Fruit fly (Drosophila melanogaster) ovary, adult (tissue): ENCODE results near the gene Cad96Cb.

ENCODE experiments used
- CG17801 ChIP-seq: fragments of 200-800 bp; optimal IDR thresholded peaks from 2 replicates; lab custom pipeline; 2019; ENCODE audit warnings: missing biosample characterization, mild to moderate bottlenecking, missing genetic modification characterization, moderate library complexity; ENCODE audit not compliant: partially characterized antibody

The Cad96Cb gene

DNA sequence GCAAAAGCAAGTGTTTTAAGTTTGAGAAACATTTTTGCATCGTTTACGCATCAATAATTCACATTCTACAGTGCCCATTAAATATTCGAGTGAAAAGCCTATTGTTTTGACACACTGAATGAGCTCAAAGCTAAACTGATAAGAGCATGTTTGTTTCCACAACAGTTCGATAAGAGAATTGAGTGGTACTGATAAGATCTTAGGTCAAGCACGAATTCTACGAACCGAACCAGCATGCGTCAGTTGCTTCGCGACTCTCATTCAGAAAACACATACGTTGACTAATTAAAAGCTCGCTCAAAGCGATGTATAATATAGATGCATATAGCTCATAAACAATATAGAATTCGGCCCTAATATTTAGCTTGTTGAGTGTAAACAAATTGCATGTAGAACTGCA lies 22.9 kb downstream of the Cad96Cb start:
- TF ChIP-seq CG17801 (GFP tag; lab: Kevin White, UChicago), result no peak

DNA sequence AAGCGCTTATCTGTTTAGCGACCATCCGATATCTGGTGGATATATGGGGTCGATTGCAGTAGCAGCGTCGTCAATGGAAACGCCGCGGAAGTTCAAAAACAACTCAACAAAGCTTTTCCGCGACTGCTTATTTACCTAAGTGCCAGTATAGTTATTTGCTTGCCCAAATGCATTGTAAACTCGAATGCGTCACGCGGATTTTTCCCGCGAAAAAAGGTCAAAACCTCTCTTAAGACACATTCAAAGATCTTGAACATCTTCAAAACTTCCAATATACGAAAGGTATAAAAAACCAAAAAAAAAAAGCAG lies 23.4 kb downstream of the Cad96Cb start:
- TF ChIP-seq CG17801 (GFP tag; lab: Kevin White, UChicago), result no peak

DNA sequence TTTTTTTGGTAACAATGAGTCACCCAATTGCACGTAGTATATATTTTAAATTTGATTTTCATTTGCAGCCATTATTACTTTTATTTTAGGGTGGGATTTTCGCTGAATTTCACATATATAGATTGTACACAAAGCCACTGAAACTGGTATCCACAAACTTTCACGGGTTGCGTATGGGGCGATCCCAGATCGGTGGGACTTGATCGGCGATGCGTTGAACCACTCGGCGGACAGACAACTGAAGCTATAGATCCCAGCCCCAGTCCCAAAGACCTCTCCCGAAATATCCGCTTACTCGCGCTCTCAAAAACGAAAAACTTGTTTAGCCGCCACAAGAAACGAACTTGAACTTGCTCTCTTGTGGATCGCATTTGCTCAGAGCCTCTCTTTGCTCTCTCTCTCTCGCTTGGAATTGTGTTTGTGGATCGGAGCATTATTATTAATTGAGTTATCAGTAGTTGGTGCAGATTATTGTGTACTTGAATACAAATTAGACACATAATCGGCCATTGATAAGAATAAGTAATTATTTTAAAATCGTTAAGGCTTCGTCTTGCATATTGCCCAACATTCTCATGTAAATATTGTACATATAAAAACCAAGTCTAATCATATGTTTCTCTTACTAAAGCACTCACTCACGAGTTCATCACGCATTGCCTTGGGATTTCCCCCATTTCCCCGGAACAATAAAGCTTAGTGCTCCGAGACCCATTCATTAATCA lies 23.9 kb downstream of the Cad96Cb start, which contains the start of gene Cad96Ca:
Cad96Ca (minus strand) TSS at position 242 of the 725 bp plus-strand sequence.
- no peak for TF ChIP-seq CG17801 (GFP tag; lab: Kevin White, UChicago)

DNA sequence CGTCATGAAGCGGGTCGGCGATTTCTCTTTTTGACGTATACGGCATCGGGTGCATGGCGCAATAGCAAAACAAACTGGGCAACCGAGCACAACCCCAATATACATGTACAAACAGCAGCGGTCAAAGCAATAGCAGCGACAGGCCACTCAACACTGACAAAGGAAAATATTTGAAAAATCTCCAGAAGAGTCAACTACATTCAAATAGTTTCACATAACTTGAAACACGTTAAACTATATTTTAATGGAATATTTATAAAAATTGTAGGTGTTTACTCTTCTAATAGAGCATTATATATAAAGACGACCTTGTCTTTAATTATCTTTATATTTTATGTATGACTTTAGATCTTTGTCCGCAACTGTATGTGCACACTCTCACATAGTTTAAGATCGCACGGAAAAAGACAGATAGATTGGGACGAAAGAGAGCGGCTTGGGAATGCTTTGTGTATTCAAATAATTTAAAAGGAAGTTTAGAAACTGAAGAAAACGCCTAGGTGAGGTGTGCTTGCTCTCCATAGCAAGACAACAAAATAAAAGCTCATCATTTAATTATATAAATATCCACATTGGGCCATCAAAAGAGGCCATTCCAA lies 24.6 kb downstream of the Cad96Cb start:
- no peak for TF ChIP-seq CG17801 (GFP tag; lab: Kevin White, UChicago)

DNA sequence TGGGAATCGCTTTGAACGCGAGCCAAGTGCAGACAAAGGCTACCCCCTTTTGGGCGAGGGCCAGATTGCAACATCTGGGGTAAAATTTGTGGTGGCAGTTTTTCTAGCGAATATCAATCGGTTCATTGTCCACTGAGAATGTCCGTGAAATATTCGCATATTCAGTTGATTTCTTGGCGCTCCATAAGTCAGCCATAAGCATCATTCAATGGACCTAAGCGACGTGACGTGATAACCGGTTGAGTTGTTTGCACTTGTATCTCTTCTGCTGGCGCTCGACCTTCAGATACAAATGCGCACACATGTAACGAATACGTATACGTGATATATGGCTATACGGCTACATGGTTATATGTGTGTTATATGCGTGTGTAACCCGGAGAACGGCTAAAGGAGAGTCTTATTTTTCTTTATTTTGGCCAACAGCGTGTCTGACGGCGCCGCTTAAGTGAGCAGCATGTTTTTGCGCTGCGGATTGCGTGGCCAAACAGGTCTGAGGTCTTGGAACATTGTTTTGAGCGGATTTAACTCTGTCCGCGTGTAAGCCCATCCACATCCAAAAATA lies 26.6 kb downstream of the Cad96Cb start:
- no peak for TF ChIP-seq CG17801 (GFP tag; lab: Kevin White, UChicago)

DNA sequence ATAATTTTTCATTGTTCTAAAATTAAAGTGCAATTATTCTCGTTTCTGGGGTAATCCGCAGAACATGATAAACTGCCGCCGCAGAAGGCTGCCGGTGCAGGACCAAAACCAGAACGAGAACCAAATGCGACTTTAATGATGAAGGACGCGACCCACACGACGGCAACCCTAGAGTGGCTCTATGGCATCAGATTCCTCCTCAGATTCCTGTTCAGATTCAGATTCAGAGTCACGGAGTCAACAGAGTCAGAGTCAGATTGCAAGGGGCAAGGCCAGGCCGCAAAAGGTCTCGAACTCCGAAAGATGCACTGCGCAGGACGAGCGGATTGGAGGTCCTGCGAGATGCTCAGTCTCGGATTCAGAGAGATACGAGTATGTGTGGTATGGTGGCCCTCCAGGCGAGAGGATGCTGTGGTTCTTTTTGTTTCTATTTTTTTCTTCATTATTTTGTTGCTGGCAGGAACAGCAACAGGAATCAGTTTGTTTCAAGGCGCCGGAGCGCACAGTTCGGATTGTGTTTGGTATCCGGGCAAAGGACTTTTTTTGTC lies 32.7 kb downstream of the Cad96Cb start, which contains the start of gene CG13654:
CG13654 (plus strand) TSS at position 498 of the 548 bp plus-strand sequence.
- TF ChIP-seq CG17801 (GFP tag; lab: Kevin White, UChicago), result no peak

DNA sequence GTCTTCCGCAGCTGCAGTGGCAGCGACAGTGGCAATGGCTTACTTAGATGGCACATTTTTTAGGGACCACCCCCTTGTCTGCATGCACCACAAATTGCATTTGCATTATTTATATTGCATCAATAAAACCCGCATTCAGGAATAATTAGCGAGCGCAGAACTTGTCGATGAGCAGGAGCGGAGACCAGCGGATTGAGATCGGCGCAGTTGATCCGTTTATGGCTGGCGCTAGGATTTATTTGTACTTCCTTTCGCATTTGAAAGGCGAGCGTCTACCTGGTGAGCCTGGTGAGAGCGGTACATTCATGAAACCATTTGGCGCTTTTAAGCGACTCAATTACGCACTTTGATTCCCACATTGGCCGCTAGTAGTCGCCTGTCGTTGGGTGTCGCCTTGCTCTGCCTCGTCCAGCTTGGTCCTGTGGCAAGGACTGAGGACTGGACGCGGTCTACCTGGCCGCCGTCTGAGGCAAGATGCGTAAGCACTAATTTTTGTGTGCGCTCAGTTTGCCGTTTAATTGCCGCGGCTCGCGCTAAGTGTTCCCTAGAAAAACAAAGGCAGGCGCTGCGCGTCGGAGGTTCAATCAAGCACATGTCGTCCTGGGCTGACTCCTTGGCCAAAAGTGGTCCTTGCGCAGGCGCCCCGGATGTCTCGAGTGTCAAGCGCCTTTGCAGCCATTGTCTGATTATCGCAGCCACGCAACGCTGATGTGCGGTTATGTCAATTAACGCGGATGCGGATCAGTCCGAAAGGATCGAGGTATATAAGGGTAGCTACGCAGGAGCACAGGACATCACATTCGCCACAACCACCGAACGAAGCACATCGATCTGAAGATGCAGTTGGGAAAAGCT lies 37.2 kb downstream of the Cad96Cb start, which contains the start of gene CG13653:
CG13653 (plus strand) TSS at position 805 of the 855 bp plus-strand sequence.
- TF ChIP-seq CG17801 (GFP tag; lab: Kevin White, UChicago), result no peak

DNA sequence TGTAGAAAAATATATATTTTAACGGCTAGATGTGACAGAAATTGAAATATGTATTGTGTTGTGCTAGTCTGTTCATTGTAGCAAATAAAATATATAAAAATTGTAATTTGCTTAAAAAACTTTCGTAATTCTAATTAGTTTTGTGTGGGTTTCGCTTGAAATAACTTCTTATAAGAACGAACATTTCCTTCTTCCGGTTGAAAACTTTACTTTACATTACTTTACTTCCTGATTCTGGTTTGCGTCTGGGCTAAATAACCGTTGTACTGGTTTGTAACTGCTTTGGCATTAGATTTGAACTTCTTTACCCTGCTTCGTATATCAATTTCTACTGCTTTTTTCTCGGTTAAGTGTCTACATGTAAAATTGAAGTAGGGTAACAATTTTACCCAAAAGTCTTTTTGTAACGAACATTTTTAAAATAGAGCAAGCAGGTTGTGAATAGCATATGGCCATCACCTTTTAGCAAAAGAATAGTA lies 38.4 kb downstream of the Cad96Cb start, which contains the start of gene lobo:
lobo (minus strand) TSS at position 51 of the 479 bp plus-strand sequence.
- no peak for TF ChIP-seq CG17801 (GFP tag; lab: Kevin White, UChicago)

DNA sequence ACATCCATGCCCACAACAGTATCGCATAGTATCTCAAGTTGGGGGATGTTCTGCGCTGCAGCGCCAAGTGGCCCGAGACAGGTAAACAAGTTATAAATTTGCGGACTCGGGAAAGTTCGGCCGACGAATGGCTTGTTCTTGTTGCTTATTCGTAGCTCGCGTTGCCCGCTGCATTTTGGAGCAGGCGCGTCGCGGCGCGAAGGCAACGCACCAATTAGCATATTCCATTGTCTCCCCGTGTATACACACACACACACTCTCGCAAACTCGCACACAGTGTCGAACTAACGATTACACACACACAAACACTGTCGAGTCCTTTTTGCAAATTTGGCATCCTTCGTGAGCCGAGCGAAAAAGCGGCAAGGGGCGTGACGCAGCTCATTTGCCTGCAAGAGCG lies 43.1 kb downstream of the Cad96Cb start:
- TF ChIP-seq CG17801 (GFP tag; lab: Kevin White, UChicago), result no peak

DNA sequence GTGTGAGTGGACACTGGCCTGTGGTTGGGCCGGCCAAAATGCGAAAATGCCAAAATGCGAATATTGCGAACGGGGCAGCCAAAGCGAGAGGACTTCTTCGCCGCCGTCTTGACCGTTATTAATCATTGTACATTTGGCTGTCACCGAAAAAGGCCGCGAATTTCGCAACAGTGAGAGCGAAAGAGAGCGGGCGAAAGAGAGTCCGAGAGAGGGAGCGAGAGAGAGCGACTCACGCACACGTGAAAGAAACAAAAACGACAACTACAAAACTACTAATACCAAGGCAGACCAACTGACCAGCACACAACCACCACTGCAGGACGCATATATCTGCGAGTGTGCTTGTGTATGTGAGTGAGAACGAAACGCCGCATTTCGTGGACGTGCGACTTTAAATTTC lies 47.6 kb downstream of the Cad96Cb start:
- TF ChIP-seq CG17801 (GFP tag; lab: Kevin White, UChicago), result no peak

DNA sequence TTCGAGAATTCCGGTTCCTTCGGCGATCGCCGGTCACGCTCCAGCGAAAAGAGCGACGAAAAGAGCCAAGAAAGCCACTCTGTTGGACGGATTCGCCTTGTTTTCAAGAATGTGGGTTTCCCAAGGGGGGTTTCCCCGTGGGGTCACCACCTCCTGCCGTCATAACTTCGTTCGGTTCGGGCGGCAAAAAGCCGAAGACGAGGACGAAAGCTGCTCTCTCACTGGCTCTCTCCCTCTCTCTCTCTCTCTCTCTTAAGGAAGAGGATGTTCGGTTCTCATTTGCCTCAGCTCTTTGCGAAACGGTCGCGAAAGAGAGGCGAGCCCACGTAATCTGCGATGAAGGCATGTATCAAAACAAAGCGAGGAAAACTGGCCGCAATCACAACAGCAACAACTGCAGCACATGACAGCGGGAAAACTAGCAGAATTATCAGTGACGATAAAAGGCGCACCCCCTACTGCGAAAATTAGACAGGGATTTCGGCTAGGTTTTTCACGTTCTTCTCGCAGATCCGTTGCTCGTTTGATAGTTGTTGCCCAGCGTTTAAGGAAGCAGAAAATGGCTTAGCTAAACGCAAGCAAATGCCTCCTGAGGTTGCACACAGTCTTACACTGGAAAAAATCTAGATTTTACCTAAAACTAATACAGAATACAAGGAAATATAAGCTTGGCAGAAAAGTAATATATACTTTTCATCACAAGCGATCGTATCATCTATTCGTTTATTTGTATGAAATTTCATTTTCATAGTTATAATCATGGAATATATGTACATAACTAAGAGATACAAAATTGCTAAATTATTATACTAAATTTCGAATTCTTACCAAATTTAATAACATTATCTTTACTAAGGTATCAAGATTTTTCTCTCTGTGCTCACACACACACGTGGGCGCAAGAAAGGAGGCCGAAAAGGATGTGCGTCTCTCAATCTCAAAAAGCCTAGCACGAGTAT lies 48.4 kb downstream of the Cad96Cb start, which contains the start of gene dan:
dan (plus strand) TSS at position 900 of the 959 bp plus-strand sequence.
- TF ChIP-seq CG17801 (GFP tag; lab: Kevin White, UChicago), result no peak

DNA sequence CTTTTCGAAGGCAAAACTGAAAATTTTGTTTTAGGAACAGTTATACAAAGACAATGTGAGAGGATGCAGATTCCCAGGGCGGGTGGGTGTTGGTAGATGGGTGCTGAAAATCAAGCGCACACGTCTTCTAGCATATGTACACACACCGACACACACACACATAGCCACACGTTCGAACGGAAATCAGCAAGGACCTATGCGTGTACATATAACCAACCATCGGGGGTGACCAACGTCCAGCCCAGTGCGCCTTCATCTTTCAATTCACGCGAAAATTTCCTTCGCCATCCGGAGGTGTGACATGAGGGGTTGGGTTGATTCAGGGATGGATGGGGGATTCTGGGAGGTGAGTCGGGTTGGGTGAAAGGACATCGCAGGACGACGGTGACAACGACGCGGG lies 50.7 kb downstream of the Cad96Cb start:
- no peak for TF ChIP-seq CG17801 (GFP tag; lab: Kevin White, UChicago)

DNA sequence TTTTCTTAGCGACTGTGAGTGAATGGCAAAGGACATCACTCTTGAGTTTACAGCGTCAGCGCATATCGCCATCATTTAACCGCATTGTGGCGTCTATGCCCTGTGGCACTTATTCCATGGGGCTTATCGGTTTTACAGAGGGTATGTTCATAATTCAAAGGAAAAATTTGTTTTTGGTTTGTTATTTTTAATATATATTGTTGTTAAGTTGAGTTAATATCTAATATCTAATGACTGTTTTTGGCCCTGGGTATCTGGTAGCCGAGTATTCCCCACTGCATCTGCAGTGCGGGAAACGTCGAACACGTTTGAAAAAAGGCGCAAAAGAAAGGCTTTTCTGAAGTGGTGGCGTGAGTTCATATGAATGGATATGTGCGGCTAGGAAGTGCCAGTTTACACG lies 53.6 kb downstream of the Cad96Cb start:
- TF ChIP-seq CG17801 (GFP tag; lab: Kevin White, UChicago), result no peak
